Worm (Caenorhabditis elegans): Measurements from ENCODE around the gene F36A4.2.

The F36A4.2 gene

ce11 chrIV:4247334-4247733, 23.7 kb upstream of the F36A4.2 start:
- peak; percentile 18 for TF ChIP-seq F13C5.2 (tag; optimal IDR thresholded peaks at IDR 0.05)
- TF ChIP-seq hnd-1 (tag; optimal IDR thresholded peaks at IDR 0.05), result no peak
- TF ChIP-seq sea-1 (GFP tag; conservative IDR thresholded peaks at IDR 0.05), result no peak

- no peak for TF ChIP-seq flt-1 (GFP tag; IDR thresholded peaks at IDR 0.05)
- no peak for TF ChIP-seq pes-1 (GFP tag; IDR thresholded peaks at IDR 0.05)
- no peak for TF ChIP-seq tbx-37 (GFP tag; conservative IDR thresholded peaks at IDR 0.05)
- no peak for TF ChIP-seq ceh-13 (GFP tag; optimal IDR thresholded peaks at IDR 0.05)
- TF ChIP-seq ama-1 (optimal IDR thresholded peaks at IDR 0.05), result no peak
- TF ChIP-seq tbx-11 (GFP tag; IDR thresholded peaks at IDR 0.05), result no peak
- no peak for TF ChIP-seq F13C5.2 (tag; optimal IDR thresholded peaks at IDR 0.05)
- no peak for TF ChIP-seq ceh-36 (tag; optimal IDR thresholded peaks at IDR 0.05)
- TF ChIP-seq sea-1 (GFP tag; conservative IDR thresholded peaks at IDR 0.05), result no peak
- no peak for TF ChIP-seq hmbx-1 (tag; optimal IDR thresholded peaks at IDR 0.05)
- TF ChIP-seq B0310.2 (tag; optimal IDR thresholded peaks at IDR 0.05), result no peak
- TF ChIP-seq tra-4 (tag; optimal IDR thresholded peaks at IDR 0.05), result no peak
- no peak for TF ChIP-seq aly-1 (tag; optimal IDR thresholded peaks at IDR 0.05)
- TF ChIP-seq hnd-1 (tag; optimal IDR thresholded peaks at IDR 0.05), result no peak
- no peak for TF ChIP-seq ets-7 (tag; optimal IDR thresholded peaks at IDR 0.05)
- TF ChIP-seq hmg-4 (GFP tag; optimal IDR thresholded peaks at IDR 0.05), result no peak
- TF ChIP-seq scrt-1 (GFP tag; IDR thresholded peaks at IDR 0.05), result no peak
Measured at ce11 chrIV:4247770-4248169, 23.3 kb upstream of the F36A4.2 start, which contains the start of gene ama-1. Gene ama-1 (plus strand): TSS chrIV:4248070.

ce11 chrIV:4254989-4255582, 15.9 kb upstream of the F36A4.2 start:
- TF ChIP-seq scrt-1 (GFP tag; IDR thresholded peaks at IDR 0.05) (no peak), ama-1 (optimal IDR thresholded peaks at IDR 0.05) (no peak), B0310.2 (tag; optimal IDR thresholded peaks at IDR 0.05) (no peak), hmbx-1 (tag; optimal IDR thresholded peaks at IDR 0.05) (no peak), F13C5.2 (tag; optimal IDR thresholded peaks at IDR 0.05) (no peak), aly-1 (tag; optimal IDR thresholded peaks at IDR 0.05) (peak; percentile 1)

- no peak for TF ChIP-seq hnd-1 (tag; optimal IDR thresholded peaks at IDR 0.05)
- TF ChIP-seq tbx-37 (GFP tag; conservative IDR thresholded peaks at IDR 0.05), result no peak
- TF ChIP-seq ama-1 (optimal IDR thresholded peaks at IDR 0.05), result no peak
- no peak for TF ChIP-seq tra-4 (tag; optimal IDR thresholded peaks at IDR 0.05)
- TF ChIP-seq ets-7 (tag; optimal IDR thresholded peaks at IDR 0.05), result no peak
- no peak for TF ChIP-seq ceh-36 (tag; optimal IDR thresholded peaks at IDR 0.05)
- no peak for TF ChIP-seq B0310.2 (tag; optimal IDR thresholded peaks at IDR 0.05)
- TF ChIP-seq F13C5.2 (tag; optimal IDR thresholded peaks at IDR 0.05), result no peak
- no peak for TF ChIP-seq flt-1 (GFP tag; IDR thresholded peaks at IDR 0.05)
- TF ChIP-seq scrt-1 (GFP tag; IDR thresholded peaks at IDR 0.05), result no peak
Measured at ce11 chrIV:4259433-4259832, 11.6 kb upstream of the F36A4.2 start.

- TF ChIP-seq F13C5.2 (tag; optimal IDR thresholded peaks at IDR 0.05), result no peak
- TF ChIP-seq ets-7 (tag; optimal IDR thresholded peaks at IDR 0.05), result no peak
- TF ChIP-seq ceh-13 (GFP tag; optimal IDR thresholded peaks at IDR 0.05), result no peak
- no peak for TF ChIP-seq B0310.2 (tag; optimal IDR thresholded peaks at IDR 0.05)
- no peak for TF ChIP-seq tbx-37 (GFP tag; conservative IDR thresholded peaks at IDR 0.05)
- no peak for TF ChIP-seq pes-1 (GFP tag; IDR thresholded peaks at IDR 0.05)
- no peak for TF ChIP-seq flt-1 (GFP tag; IDR thresholded peaks at IDR 0.05)
- no peak for TF ChIP-seq sea-1 (GFP tag; conservative IDR thresholded peaks at IDR 0.05)
- no peak for TF ChIP-seq aly-1 (tag; optimal IDR thresholded peaks at IDR 0.05)
- TF ChIP-seq tbx-11 (GFP tag; IDR thresholded peaks at IDR 0.05), result no peak
- no peak for TF ChIP-seq hmg-4 (GFP tag; optimal IDR thresholded peaks at IDR 0.05)
- no peak for TF ChIP-seq tra-4 (tag; optimal IDR thresholded peaks at IDR 0.05)
- no peak for TF ChIP-seq hmbx-1 (tag; optimal IDR thresholded peaks at IDR 0.05)
- TF ChIP-seq scrt-1 (GFP tag; IDR thresholded peaks at IDR 0.05), result no peak
- no peak for TF ChIP-seq ama-1 (optimal IDR thresholded peaks at IDR 0.05)
- TF ChIP-seq ceh-36 (tag; optimal IDR thresholded peaks at IDR 0.05), result no peak
Measured at ce11 chrIV:4262993-4263392, 8.0 kb upstream of the F36A4.2 start, which contains the start of gene col-33. Gene col-33 (plus strand): TSS chrIV:4263293.

ce11 chrIV:4264649-4265048, 6.4 kb upstream of the F36A4.2 start:
- TF ChIP-seq flt-1 (GFP tag; IDR thresholded peaks at IDR 0.05) (no peak), pes-1 (GFP tag; IDR thresholded peaks at IDR 0.05) (no peak), ceh-13 (GFP tag; optimal IDR thresholded peaks at IDR 0.05) (no peak), F13C5.2 (tag; optimal IDR thresholded peaks at IDR 0.05) (no peak), hmg-4 (GFP tag; optimal IDR thresholded peaks at IDR 0.05) (no peak), ceh-36 (tag; optimal IDR thresholded peaks at IDR 0.05) (no peak), hnd-1 (tag; optimal IDR thresholded peaks at IDR 0.05) (no peak), B0310.2 (tag; optimal IDR thresholded peaks at IDR 0.05) (no peak), ets-7 (tag; optimal IDR thresholded peaks at IDR 0.05) (no peak)

ce11 chrIV:4265224-4265623, 5.8 kb upstream of the F36A4.2 start, which contains the start of gene F36A4.5:
Gene F36A4.5 (plus strand): TSS chrIV:4265524.
- TF ChIP-seq flt-1 (GFP tag; IDR thresholded peaks at IDR 0.05) (no peak), ets-7 (tag; optimal IDR thresholded peaks at IDR 0.05) (no peak), hmg-4 (GFP tag; optimal IDR thresholded peaks at IDR 0.05) (no peak), B0310.2 (tag; optimal IDR thresholded peaks at IDR 0.05) (no peak), ama-1 (optimal IDR thresholded peaks at IDR 0.05) (no peak), ceh-36 (tag; optimal IDR thresholded peaks at IDR 0.05) (no peak), aly-1 (tag; optimal IDR thresholded peaks at IDR 0.05) (no peak)

ce11 chrIV:4265951-4266350, 5.1 kb upstream of the F36A4.2 start:
- TF ChIP-seq sea-1 (GFP tag; conservative IDR thresholded peaks at IDR 0.05), result no peak
- no peak for TF ChIP-seq tbx-11 (GFP tag; IDR thresholded peaks at IDR 0.05)
- TF ChIP-seq ceh-36 (tag; optimal IDR thresholded peaks at IDR 0.05), result no peak
- TF ChIP-seq ceh-13 (GFP tag; optimal IDR thresholded peaks at IDR 0.05), result no peak
